Worm (Caenorhabditis elegans) whole organism, young adult: ENCODE data around the gene mccc-2.

Source experiments
- B0261.1 ChIP-seq: sonication (generic microtip); optimal IDR thresholded peaks from 2 replicates; lab custom pipeline; 2016; ENCODE audit warnings: mild to moderate bottlenecking, missing genetic modification characterization, moderate library complexity, missing compliant biosample characterization
- C06A6.2 ChIP-seq: fragments of 200-800 bp; sonication (Bioruptor generic); conservative IDR thresholded peaks from 2 replicates; pipeline ENCODE4 v1.3.6; 2022; ENCODE audit warnings: missing genetic modification characterization, missing compliant biosample characterization
- D2030.7 ChIP-seq: fragments of 200-800 bp; sonication (Bioruptor generic); IDR thresholded peaks from 2 replicates; pipeline ENCODE4 v1.3.6; 2022; ENCODE audit warnings: missing genetic modification reagents, missing genetic modification characterization, missing compliant biosample characterization
- F22D6.2 ChIP-seq: sonication (generic microtip); optimal IDR thresholded peaks from 2 replicates; lab custom pipeline; 2016; ENCODE audit warnings: mild to moderate bottlenecking, missing genetic modification characterization, missing compliant biosample characterization
- F23B12.7 ChIP-seq: sonication (generic microtip); optimal IDR thresholded peaks from 2 replicates; lab custom pipeline; 2017; ENCODE audit warnings: missing genetic modification characterization, mild to moderate bottlenecking, missing compliant biosample characterization, antibody characterized with exemption, moderate library complexity; ENCODE audit not compliant: insufficient read depth
- F52B5.7 ChIP-seq: sonication (generic microtip); optimal IDR thresholded peaks from 2 replicates; lab custom pipeline; 2016; ENCODE audit warnings: mild to moderate bottlenecking, missing genetic modification characterization, missing compliant biosample characterization
- F57C9.4 ChIP-seq: sonication (generic microtip); optimal IDR thresholded peaks from 2 replicates; lab custom pipeline; 2017; ENCODE audit warnings: mild to moderate bottlenecking, missing genetic modification characterization, missing compliant biosample characterization
- K11D2.4 ChIP-seq: fragments of 200-800 bp; sonication (Bioruptor generic); IDR thresholded peaks from 2 replicates; pipeline ENCODE4 v1.3.6; 2022; ENCODE audit warnings: missing genetic modification reagents, missing genetic modification characterization, missing compliant biosample characterization
- K12H6.12 ChIP-seq: fragments of 200-800 bp; sonication (Bioruptor generic); optimal IDR thresholded peaks from 2 replicates; lab custom pipeline; 2018; ENCODE audit warnings: mild to moderate bottlenecking, missing genetic modification characterization, missing compliant biosample characterization
- Y56A3A.18 ChIP-seq: fragments of 200-800 bp; sonication (Bioruptor generic); IDR thresholded peaks from 2 replicates; pipeline ENCODE4 v1.3.6; 2022; ENCODE audit warnings: missing genetic modification reagents, missing genetic modification characterization, missing compliant biosample characterization
- Y67H2A.10 ChIP-seq: fragments of 200-800 bp; sonication (Bioruptor generic); conservative IDR thresholded peaks from 2 replicates; pipeline ENCODE4 v1.3.6; 2022; ENCODE audit warnings: missing genetic modification reagents, missing genetic modification characterization, missing compliant biosample characterization
- aptf-2 ChIP-seq: fragments of 200-800 bp; sonication (Bioruptor generic); conservative IDR thresholded peaks from 2 replicates; pipeline ENCODE4 v1.3.6; 2022; ENCODE audit warnings: missing genetic modification reagents, missing genetic modification characterization, missing compliant biosample characterization
- athp-1 ChIP-seq: sonication (generic microtip); optimal IDR thresholded peaks from 2 replicates; lab custom pipeline; 2017; ENCODE audit warnings: mild to moderate bottlenecking, missing genetic modification characterization, missing compliant biosample characterization
- attf-3 ChIP-seq: fragments of 200-800 bp; sonication (Bioruptor generic); conservative IDR thresholded peaks from 2 replicates; pipeline ENCODE4 v1.3.6; 2022; ENCODE audit warnings: missing genetic modification reagents, missing genetic modification characterization, missing compliant biosample characterization
- attf-5 ChIP-seq: fragments of 200-800 bp; sonication (Bioruptor generic); optimal IDR thresholded peaks from 2 replicates; lab custom pipeline; 2018; ENCODE audit warnings: mild to moderate bottlenecking, missing genetic modification characterization, missing compliant biosample characterization
- cebp-1 ChIP-seq, 2 experiments: fragments of 200-800 bp in 1 of 2; sonication (Bioruptor generic) in 1 of 2; sonication (generic microtip) in 1 of 2; IDR thresholded peaks in 1 of 2; optimal IDR thresholded peaks in 1 of 2; 2 replicates each; pipeline versions ENCODE4 v1.3.6 to Lab custom; 2017 to 2022; ENCODE audit warnings: missing compliant biosample characterization in 2 of 2, missing genetic modification characterization in 2 of 2, mild to moderate bottlenecking in 1 of 2, missing genetic modification reagents in 1 of 2, moderate library complexity in 1 of 2
- die-1 ChIP-seq: sonication (generic microtip); optimal IDR thresholded peaks from 2 replicates; lab custom pipeline; 2016; ENCODE audit warnings: missing genotype, mild to moderate bottlenecking, missing genetic modification characterization, missing compliant biosample characterization
- hlh-12 ChIP-seq: sonication (generic microtip); optimal IDR thresholded peaks from 2 replicates; lab custom pipeline; 2016; ENCODE audit warnings: missing genetic modification characterization, missing compliant biosample characterization
- hlh-26 ChIP-seq: fragments of 200-800 bp; sonication (Bioruptor generic); conservative IDR thresholded peaks from 2 replicates; pipeline ENCODE4 v1.3.6; 2022; ENCODE audit warnings: missing genetic modification reagents, missing genetic modification characterization, missing compliant biosample characterization
- hmg-1.2 ChIP-seq: fragments of 200-800 bp; sonication (Bioruptor generic); IDR thresholded peaks from 2 replicates; pipeline ENCODE4 v1.3.6; 2022; ENCODE audit warnings: missing genetic modification reagents, missing genetic modification characterization, missing compliant biosample characterization
- hmg-20 ChIP-seq: fragments of 200-800 bp; sonication (Bioruptor generic); IDR thresholded peaks from 2 replicates; pipeline ENCODE4 v1.3.6; 2022; ENCODE audit warnings: missing genetic modification reagents, missing genetic modification characterization, missing compliant biosample characterization
- lin-26 ChIP-seq: fragments of 200-800 bp; sonication (Bioruptor generic); IDR thresholded peaks from 2 replicates; pipeline ENCODE4 v1.3.6; 2022; ENCODE audit warnings: missing genetic modification reagents, missing genetic modification characterization, missing compliant biosample characterization
- lsy-27 ChIP-seq: sonication (generic microtip); optimal IDR thresholded peaks from 2 replicates; lab custom pipeline; 2017; ENCODE audit warnings: missing genetic modification characterization, mild to moderate bottlenecking, missing compliant biosample characterization, antibody characterized with exemption, missing genotype, borderline replicate concordance; ENCODE audit not compliant: insufficient read depth
- madf-3 ChIP-seq: fragments of 200-800 bp; sonication (Bioruptor generic); IDR thresholded peaks from 2 replicates; pipeline ENCODE4 v1.3.6; 2022; ENCODE audit warnings: missing genetic modification reagents, missing genetic modification characterization, missing compliant biosample characterization
- madf-6 ChIP-seq: fragments of 200-800 bp; sonication (Bioruptor generic); IDR thresholded peaks from 2 replicates; pipeline ENCODE4 v1.3.6; 2022; ENCODE audit warnings: missing genetic modification reagents, missing genetic modification characterization, missing compliant biosample characterization
- madf-8 ChIP-seq: fragments of 200-800 bp; sonication (Bioruptor generic); conservative IDR thresholded peaks from 2 replicates; pipeline ENCODE4 v1.3.6; 2022; ENCODE audit warnings: missing genetic modification reagents, missing genetic modification characterization, missing compliant biosample characterization
- mel-28 ChIP-seq: sonication (generic microtip); optimal IDR thresholded peaks from 2 replicates; lab custom pipeline; 2016; ENCODE audit warnings: borderline replicate concordance, mild to moderate bottlenecking, missing genetic modification characterization, missing compliant biosample characterization
- mxl-1 ChIP-seq: sonication (generic microtip); optimal IDR thresholded peaks from 2 replicates; lab custom pipeline; 2016; ENCODE audit warnings: missing genetic modification characterization, missing compliant biosample characterization
- nfya-2 ChIP-seq: fragments of 200-800 bp; sonication (Bioruptor generic); IDR thresholded peaks from 2 replicates; pipeline ENCODE4 v1.3.6; 2022; ENCODE audit warnings: missing genetic modification reagents, missing genetic modification characterization, missing compliant biosample characterization
- nhr-90 ChIP-seq: sonication (generic microtip); optimal IDR thresholded peaks from 2 replicates; lab custom pipeline; 2016; ENCODE audit warnings: missing genotype, mild to moderate bottlenecking, missing genetic modification characterization, missing compliant biosample characterization
- rcor-1 ChIP-seq: fragments of 200-800 bp; sonication (Bioruptor generic); IDR thresholded peaks from 2 replicates; pipeline ENCODE4 v1.3.6; 2022; ENCODE audit warnings: missing genetic modification reagents, missing genetic modification characterization, missing compliant biosample characterization
- repo-1 ChIP-seq: sonication (generic microtip); optimal IDR thresholded peaks from 2 replicates; lab custom pipeline; 2017; ENCODE audit warnings: mild to moderate bottlenecking, missing genetic modification characterization, missing compliant biosample characterization
- sea-2 ChIP-seq: fragments of 200-800 bp; sonication (Bioruptor generic); IDR thresholded peaks from 2 replicates; pipeline ENCODE4 v1.3.6; 2022; ENCODE audit warnings: missing genetic modification characterization, missing compliant biosample characterization
- somi-1 ChIP-seq: fragments of 200-800 bp; sonication (Bioruptor generic); optimal IDR thresholded peaks from 2 replicates; lab custom pipeline; 2018; ENCODE audit warnings: mild to moderate bottlenecking, missing genetic modification characterization, missing compliant biosample characterization
- sptf-2 ChIP-seq: fragments of 200-800 bp; sonication (Bioruptor generic); optimal IDR thresholded peaks from 2 replicates; lab custom pipeline; 2018; ENCODE audit warnings: mild to moderate bottlenecking, missing genetic modification characterization, missing compliant biosample characterization
- tlf-1 ChIP-seq: fragments of 200-800 bp; sonication (Bioruptor generic); optimal IDR thresholded peaks from 2 replicates; lab custom pipeline; 2018; ENCODE audit warnings: mild to moderate bottlenecking, missing genetic modification characterization, missing compliant biosample characterization
- unc-62 ChIP-seq: fragments of 150-350 bp; optimal IDR thresholded peaks from 2 replicates; lab custom pipeline; 2014; ENCODE audit warnings: missing biosample characterization, missing genetic modification reagents, missing genetic modification characterization
- xnd-1 ChIP-seq: sonication (generic microtip); optimal IDR thresholded peaks from 2 replicates; lab custom pipeline; 2016; ENCODE audit warnings: missing genotype, missing genetic modification reagents, missing genetic modification characterization, missing compliant biosample characterization
- zfh-2 ChIP-seq: fragments of 200-800 bp; sonication (Bioruptor generic); conservative IDR thresholded peaks from 2 replicates; pipeline ENCODE4 v1.3.6; 2022; ENCODE audit warnings: missing genetic modification reagents, missing genetic modification characterization, missing compliant biosample characterization
- ztf-22 ChIP-seq: fragments of 200-800 bp; sonication (Bioruptor generic); optimal IDR thresholded peaks from 2 replicates; lab custom pipeline; 2018; ENCODE audit warnings: mild to moderate bottlenecking, missing genetic modification characterization, moderate library complexity, missing compliant biosample characterization
- ztf-25 ChIP-seq: fragments of 200-800 bp; sonication (Bioruptor generic); IDR thresholded peaks from 2 replicates; pipeline ENCODE4 v1.3.6; 2022; ENCODE audit warnings: missing genetic modification reagents, missing genetic modification characterization, missing compliant biosample characterization
- ztf-28 ChIP-seq: fragments of 200-800 bp; sonication (Bioruptor generic); IDR thresholded peaks from 2 replicates; pipeline ENCODE4 v1.3.6; 2022; ENCODE audit warnings: missing genetic modification reagents, missing genetic modification characterization, missing compliant biosample characterization
- ztf-6 ChIP-seq: fragments of 200-800 bp; sonication (Bioruptor generic); IDR thresholded peaks from 2 replicates; pipeline ENCODE4 v1.3.6; 2022; ENCODE audit warnings: missing genetic modification reagents, missing genetic modification characterization, missing compliant biosample characterization

The mccc-2 gene

ce11 chrIII:9072704-9073103, 16.5 kb downstream of the mccc-2 start:
- no peak for TF ChIP-seq hmg-1.2 (GFP tag; lab: Robert Waterston, UW)
- no peak for TF ChIP-seq cebp-1 (GFP tag; IDR thresholded peaks at IDR 0.05; lab: Robert Waterston, UW)
- no peak for TF ChIP-seq cebp-1 (tag; optimal IDR thresholded peaks at IDR 0.05; lab: Kevin White, UChicago)
- TF ChIP-seq K11D2.4: no peak

ce11 chrIII:9071372-9071771, 17.8 kb downstream of the mccc-2 start, which contains the start of gene lin-12:
lin-12 (minus strand) TSS chrIII:9071472.
- TF ChIP-seq F22D6.2 (tag; lab: Kevin White, UChicago) (no peak), sea-2 (GFP tag; lab: Robert Waterston, UW) (no peak), lsy-27 (tag; lab: Kevin White, UChicago) (no peak), attf-5 (GFP tag; lab: Kevin White, UChicago) (no peak), hlh-26 (GFP tag; lab: Robert Waterston, UW) (no peak), unc-62 (GFP tag; lab: Kevin White, UChicago) (no peak), aptf-2 (GFP tag; lab: Robert Waterston, UW) (no peak), F52B5.7 (tag; lab: Kevin White, UChicago) (no peak), ztf-28 (GFP tag; lab: Robert Waterston, UW) (no peak), ztf-6 (GFP tag; lab: Robert Waterston, UW) (no peak), xnd-1 (tag; lab: Kevin White, UChicago) (no peak), mel-28 (tag; lab: Kevin White, UChicago) (no peak), hlh-12 (tag; lab: Kevin White, UChicago) (no peak), F57C9.4 (tag; lab: Kevin White, UChicago) (no peak), zfh-2 (GFP tag; lab: Robert Waterston, UW) (no peak), D2030.7 (no peak), madf-8 (GFP tag; lab: Robert Waterston, UW) (no peak), repo-1 (no peak), nfya-2 (GFP tag; lab: Robert Waterston, UW) (no peak), ztf-25 (GFP tag; lab: Robert Waterston, UW) (no peak)
- TF ChIP-seq, all 124 proteins: peak for 0

ce11 chrIII:9069712-9070111, 19.5 kb downstream of the mccc-2 start:
- TF ChIP-seq madf-3 (GFP tag; lab: Robert Waterston, UW) (no peak), hmg-20 (GFP tag; lab: Robert Waterston, UW) (no peak), mxl-1 (tag; lab: Kevin White, UChicago) (no peak), athp-1 (tag; lab: Kevin White, UChicago) (no peak), hlh-26 (GFP tag; lab: Robert Waterston, UW) (no peak), Y67H2A.10 (GFP tag; lab: Robert Waterston, UW) (no peak), F23B12.7 (tag; lab: Kevin White, UChicago) (no peak), B0261.1 (tag; lab: Kevin White, UChicago) (no peak), D2030.7 (no peak), die-1 (tag; lab: Kevin White, UChicago) (no peak)

ce11 chrIII:9060267-9060666, 28.9 kb downstream of the mccc-2 start:
- peak; percentile 80 for TF ChIP-seq repo-1
- TF ChIP-seq somi-1 (GFP tag; lab: Kevin White, UChicago): no peak
- TF ChIP-seq tlf-1 (GFP tag; lab: Kevin White, UChicago): peak; percentile 73
- TF ChIP-seq K11D2.4: peak; percentile 43; the same call in 1 of the 2 replicates
- TF ChIP-seq nhr-90 (tag; lab: Kevin White, UChicago): peak; percentile 25
- TF ChIP-seq K12H6.12 (tag; lab: Kevin White, UChicago): no peak
- no peak for TF ChIP-seq sptf-2 (GFP tag; lab: Kevin White, UChicago)
- TF ChIP-seq madf-6: peak; percentile 30; the same call in 1 of the 2 replicates
- TF ChIP-seq lin-26: 0 out of 2 replicates have a peak, but pooled peaks have one; percentile 23
- TF ChIP-seq ztf-22 (GFP tag; lab: Kevin White, UChicago): peak; percentile 45
- TF ChIP-seq madf-3 (GFP tag; lab: Robert Waterston, UW): peak; percentile 77
- no peak for TF ChIP-seq rcor-1 (GFP tag; lab: Robert Waterston, UW)
- no peak for TF ChIP-seq C06A6.2
- TF ChIP-seq Y56A3A.18 (GFP tag; lab: Robert Waterston, UW): no peak
- no peak for TF ChIP-seq attf-3 (GFP tag; lab: Robert Waterston, UW)
